Worm (Caenorhabditis elegans) whole organism, late embryonic: ENCODE data around the gene F14D2.8.

ENCODE experiments used
- C08G9.2 ChIP-seq: sonication (generic microtip); optimal IDR thresholded peaks from 2 replicates; lab custom pipeline; 2016; ENCODE audit warnings: mild to moderate bottlenecking, missing genetic modification characterization, moderate library complexity, missing compliant biosample characterization
- F13H6.1 ChIP-seq: sonication (generic microtip); optimal IDR thresholded peaks from 2 replicates; lab custom pipeline; 2016; ENCODE audit warnings: missing genetic modification characterization, missing compliant biosample characterization
- K02D7.2 ChIP-seq: sonication (generic microtip); optimal IDR thresholded peaks from 2 replicates; lab custom pipeline; 2017; ENCODE audit warnings: mild to moderate bottlenecking, missing genetic modification characterization, missing compliant biosample characterization
- Y22D7AL.16 ChIP-seq: sonication (generic microtip); optimal IDR thresholded peaks from 2 replicates; lab custom pipeline; 2016; ENCODE audit warnings: missing genetic modification characterization, missing compliant biosample characterization
- ama-1 ChIP-seq: fragments of 150-350 bp; optimal IDR thresholded peaks from 2 replicates; lab custom pipeline; 2014
- ceh-19 ChIP-seq: fragments of 200-800 bp; sonication (Bioruptor generic); optimal IDR thresholded peaks from 2 replicates; lab custom pipeline; 2018; ENCODE audit warnings: mild to moderate bottlenecking, missing genetic modification characterization, missing compliant biosample characterization
- ceh-2 ChIP-seq: sonication (generic microtip); optimal IDR thresholded peaks from 2 replicates; lab custom pipeline; 2016; ENCODE audit warnings: missing genotype, missing genetic modification characterization, missing compliant biosample characterization
- ceh-22 ChIP-seq: sonication (generic microtip); optimal IDR thresholded peaks from 2 replicates; lab custom pipeline; 2017; ENCODE audit warnings: missing biosample characterization, missing genetic modification characterization
- ceh-31 ChIP-seq: sonication (generic microtip); optimal IDR thresholded peaks from 2 replicates; lab custom pipeline; 2016; ENCODE audit warnings: missing genetic modification characterization, missing compliant biosample characterization
- ceh-48 ChIP-seq: sonication (generic microtip); optimal IDR thresholded peaks from 2 replicates; lab custom pipeline; 2016; ENCODE audit warnings: missing genetic modification characterization, inconsistent platforms, missing compliant biosample characterization
- ceh-6 ChIP-seq: fragments of 200-800 bp; sonication (Bioruptor generic); optimal IDR thresholded peaks from 2 replicates; lab custom pipeline; 2018; ENCODE audit warnings: mild to moderate bottlenecking, missing genetic modification characterization, missing compliant biosample characterization
- ceh-9 ChIP-seq: sonication (generic microtip); optimal IDR thresholded peaks from 2 replicates; lab custom pipeline; 2016; ENCODE audit warnings: mild to moderate bottlenecking, missing genetic modification characterization, inconsistent platforms, missing compliant biosample characterization
- che-1 ChIP-seq: sonication (generic microtip); optimal IDR thresholded peaks from 2 replicates; lab custom pipeline; 2016; ENCODE audit warnings: mild to moderate bottlenecking, missing genetic modification characterization, missing compliant biosample characterization
- dve-1 ChIP-seq: sonication (generic microtip); optimal IDR thresholded peaks from 2 replicates; lab custom pipeline; 2017; ENCODE audit warnings: antibody characterized with exemption, mild to moderate bottlenecking, missing genetic modification characterization, missing compliant biosample characterization
- elt-2 ChIP-seq: sonication (generic microtip); optimal IDR thresholded peaks from 2 replicates; lab custom pipeline; 2016; ENCODE audit warnings: missing genetic modification reagents, missing genetic modification characterization, missing compliant biosample characterization
- elt-4 ChIP-seq: sonication (generic microtip); optimal IDR thresholded peaks from 2 replicates; lab custom pipeline; 2016; ENCODE audit warnings: missing genetic modification characterization, missing compliant biosample characterization
- fkh-6 ChIP-seq: sonication (generic microtip); optimal IDR thresholded peaks from 2 replicates; lab custom pipeline; 2016; ENCODE audit warnings: missing genetic modification characterization, missing compliant biosample characterization
- gmeb-2 ChIP-seq: sonication (generic microtip); optimal IDR thresholded peaks from 2 replicates; lab custom pipeline; 2016; ENCODE audit warnings: missing genetic modification characterization, inconsistent platforms, missing compliant biosample characterization
- hlh-30 ChIP-seq: sonication (generic microtip); optimal IDR thresholded peaks from 2 replicates; lab custom pipeline; 2017; ENCODE audit warnings: antibody characterized with exemption, missing genetic modification characterization, missing compliant biosample characterization; ENCODE audit not compliant: insufficient read depth
- hlh-6 ChIP-seq: sonication (generic microtip); optimal IDR thresholded peaks from 2 replicates; lab custom pipeline; 2016; ENCODE audit warnings: missing genotype, missing genetic modification characterization, missing compliant biosample characterization
- lim-6 ChIP-seq: sonication (generic microtip); optimal IDR thresholded peaks from 2 replicates; lab custom pipeline; 2016; ENCODE audit warnings: missing genetic modification characterization, missing compliant biosample characterization
- nhr-232 ChIP-seq: sonication (generic microtip); optimal IDR thresholded peaks from 2 replicates; lab custom pipeline; 2016; ENCODE audit warnings: missing genetic modification characterization, missing compliant biosample characterization
- npax-4 ChIP-seq: sonication (generic microtip); optimal IDR thresholded peaks from 2 replicates; lab custom pipeline; 2016; ENCODE audit warnings: missing genetic modification characterization, missing compliant biosample characterization
- pat-9 ChIP-seq: fragments of 200-800 bp; sonication (Bioruptor generic); optimal IDR thresholded peaks from 2 replicates; lab custom pipeline; 2018; ENCODE audit warnings: mild to moderate bottlenecking, missing genetic modification characterization, moderate library complexity, missing compliant biosample characterization
- pha-2 ChIP-seq: sonication (generic microtip); optimal IDR thresholded peaks from 2 replicates; lab custom pipeline; 2017; ENCODE audit warnings: mild to moderate bottlenecking, missing genetic modification characterization, missing compliant biosample characterization
- pha-4 ChIP-seq: fragments of 150-350 bp; optimal IDR thresholded peaks from 2 replicates; lab custom pipeline; 2018; ENCODE audit warnings: missing biosample characterization, missing genetic modification reagents, missing genetic modification characterization
- pros-1 ChIP-seq: fragments of 150-350 bp; optimal IDR thresholded peaks from 2 replicates; lab custom pipeline; 2014; ENCODE audit warnings: missing biosample characterization, missing genetic modification reagents, missing genetic modification characterization
- rnt-1 ChIP-seq: sonication (generic microtip); optimal IDR thresholded peaks from 2 replicates; lab custom pipeline; 2016; ENCODE audit warnings: missing genetic modification characterization, missing compliant biosample characterization
- syd-9 ChIP-seq: sonication (generic microtip); optimal IDR thresholded peaks from 2 replicates; lab custom pipeline; 2016; ENCODE audit warnings: mild to moderate bottlenecking, missing genetic modification characterization, moderate library complexity, missing compliant biosample characterization
- unc-42 ChIP-seq: sonication (generic microtip); optimal IDR thresholded peaks from 2 replicates; lab custom pipeline; 2016; ENCODE audit warnings: missing genotype, missing genetic modification characterization, missing compliant biosample characterization
- unc-55 ChIP-seq: sonication (generic microtip); optimal IDR thresholded peaks from 2 replicates; lab custom pipeline; 2017; ENCODE audit warnings: missing biosample characterization, missing genetic modification reagents, missing genetic modification characterization
- unc-86 ChIP-seq: sonication (generic microtip); optimal IDR thresholded peaks from 2 replicates; lab custom pipeline; 2016; ENCODE audit warnings: missing genetic modification characterization, missing compliant biosample characterization
- zip-5 ChIP-seq: sonication (generic microtip); optimal IDR thresholded peaks from 2 replicates; lab custom pipeline; 2016; ENCODE audit warnings: missing genetic modification characterization, missing compliant biosample characterization
- ztf-16 ChIP-seq: sonication (generic microtip); optimal IDR thresholded peaks from 2 replicates; lab custom pipeline; 2017; ENCODE audit warnings: missing genetic modification characterization, missing compliant biosample characterization

Gene F14D2.8

ce11 chrII:3323179-3323578 is 26.5 kb downstream of the F14D2.8 start, which contains the start of gene Y46D2A.2:
Gene Y46D2A.2, minus strand, starts transcription at chrII:3323279.
- TF ChIP-seq C08G9.2 = no peak
- TF ChIP-seq Y22D7AL.16 (tag; lab: Kevin White, UChicago) = no peak

ce11 chrII:3322257-3322656 is 27.4 kb downstream of the F14D2.8 start, which contains the start of gene Y46D2A.1:
Gene Y46D2A.1, plus strand, starts transcription at chrII:3322557.
- TF ChIP-seq lim-6 (tag; lab: Kevin White, UChicago) = no peak
- TF ChIP-seq ceh-6 (GFP tag; lab: Kevin White, UChicago) = no peak
- no peak for TF ChIP-seq npax-4 (tag; lab: Kevin White, UChicago)
- TF ChIP-seq hlh-6 (tag; lab: Kevin White, UChicago) = no peak
- no peak for TF ChIP-seq ceh-48 (tag; lab: Kevin White, UChicago)

ce11 chrII:3318839-3319238 is 30.8 kb downstream of the F14D2.8 start:
- TF ChIP-seq ceh-6 (GFP tag; lab: Kevin White, UChicago) (no peak), elt-2 (tag; lab: Kevin White, UChicago) (peak; percentile 76), dve-1 (no peak)
- TF ChIP-seq, all 69 proteins: peak for 1

- TF ChIP-seq fkh-6 (tag; lab: Kevin White, UChicago) (no peak), nhr-232 (tag; lab: Kevin White, UChicago) (no peak), ztf-16 (tag; lab: Kevin White, UChicago) (no peak), elt-4 (no peak), ceh-6 (GFP tag; lab: Kevin White, UChicago) (no peak), ama-1 (no peak), ceh-2 (tag; lab: Kevin White, UChicago) (no peak), pha-2 (tag; lab: Kevin White, UChicago) (no peak), dve-1 (no peak), unc-86 (tag; lab: Kevin White, UChicago) (no peak), pat-9 (tag; lab: Kevin White, UChicago) (no peak), npax-4 (tag; lab: Kevin White, UChicago) (no peak), ceh-22 (tag; lab: Kevin White, UChicago) (no peak), hlh-30 (tag; lab: Kevin White, UChicago) (no peak)
- TF ChIP-seq, all 69 proteins: peak for 0
Measured at ce11 chrII:3313442-3313841, 36.2 kb downstream of the F14D2.8 start, which contains the start of gene F39E9.6. Gene F39E9.6, minus strand, starts transcription at chrII:3313542.

- TF ChIP-seq elt-2 (tag; lab: Kevin White, UChicago) (peak; percentile 68), rnt-1 (peak; percentile 12), ceh-22 (tag; lab: Kevin White, UChicago) (no peak), ceh-48 (tag; lab: Kevin White, UChicago) (peak; percentile 73)
Measured at ce11 chrII:3310957-3311657, 38.6 kb downstream of the F14D2.8 start.

ce11 chrII:3303582-3303981 is 46.1 kb downstream of the F14D2.8 start:
- TF ChIP-seq lim-6 (tag; lab: Kevin White, UChicago) = no peak
- TF ChIP-seq che-1 (tag; lab: Kevin White, UChicago) = no peak
- peak; percentile 4 for TF ChIP-seq ama-1
- TF ChIP-seq ceh-2 (tag; lab: Kevin White, UChicago) = no peak
- no peak for TF ChIP-seq syd-9 (tag; lab: Kevin White, UChicago)
- TF ChIP-seq ceh-31 (tag; lab: Kevin White, UChicago) = no peak
- peak; percentile 21 for TF ChIP-seq unc-55 (GFP tag; lab: Kevin White, UChicago)
- TF ChIP-seq dve-1 = no peak
- peak; percentile 45 for TF ChIP-seq ceh-48 (tag; lab: Kevin White, UChicago)

ce11 chrII:3299457-3299856 is 50.2 kb downstream of the F14D2.8 start, which contains the start of gene btb-22:
Gene btb-22, plus strand, starts transcription at chrII:3299757.
- TF ChIP-seq unc-42 (tag; lab: Kevin White, UChicago) (no peak), C08G9.2 (no peak), pha-2 (tag; lab: Kevin White, UChicago) (no peak), F13H6.1 (tag; lab: Kevin White, UChicago) (no peak), syd-9 (tag; lab: Kevin White, UChicago) (no peak), ceh-9 (tag; lab: Kevin White, UChicago) (no peak), pha-4 (tag; lab: Kevin White, UChicago) (no peak), K02D7.2 (tag; lab: Kevin White, UChicago) (no peak), dve-1 (no peak), zip-5 (no peak), gmeb-2 (tag; lab: Kevin White, UChicago) (no peak), pros-1 (tag; lab: Kevin White, UChicago) (no peak), ceh-19 (GFP tag; lab: Kevin White, UChicago) (no peak), ceh-48 (tag; lab: Kevin White, UChicago) (no peak), nhr-232 (tag; lab: Kevin White, UChicago) (no peak)
